Worm (Caenorhabditis elegans) whole organism, young adult: ENCODE results near the gene Y45G5AM.9.

ENCODE experiments used
- C06A6.2 ChIP-seq: fragments of 200-800 bp; sonication (Bioruptor generic); conservative IDR thresholded peaks from 2 replicates; pipeline ENCODE4 v1.3.6; 2022; ENCODE audit warnings: missing genetic modification characterization, missing compliant biosample characterization
- C17E4.6 ChIP-seq: fragments of 200-800 bp; sonication (Bioruptor generic); IDR thresholded peaks from 2 replicates; pipeline ENCODE4 v1.3.6; 2022; ENCODE audit warnings: missing genetic modification reagents, missing genetic modification characterization, missing compliant biosample characterization
- F22D6.2 ChIP-seq: sonication (generic microtip); optimal IDR thresholded peaks from 2 replicates; lab custom pipeline; 2016; ENCODE audit warnings: mild to moderate bottlenecking, missing genetic modification characterization, missing compliant biosample characterization
- F39B2.1 ChIP-seq: fragments of 200-800 bp; sonication (Bioruptor generic); IDR thresholded peaks from 2 replicates; pipeline ENCODE4 v1.3.6; 2022; ENCODE audit warnings: missing genetic modification reagents, missing genetic modification characterization, missing compliant biosample characterization
- F49E8.2 ChIP-seq: sonication (generic microtip); optimal IDR thresholded peaks from 3 replicates; lab custom pipeline; 2017; ENCODE audit warnings: missing genetic modification characterization, mild to moderate bottlenecking, missing compliant biosample characterization, antibody characterized with exemption, moderate library complexity; ENCODE audit not compliant: insufficient read depth
- F52B5.7 ChIP-seq: sonication (generic microtip); optimal IDR thresholded peaks from 2 replicates; lab custom pipeline; 2016; ENCODE audit warnings: mild to moderate bottlenecking, missing genetic modification characterization, missing compliant biosample characterization
- K11D2.4 ChIP-seq: fragments of 200-800 bp; sonication (Bioruptor generic); IDR thresholded peaks from 2 replicates; pipeline ENCODE4 v1.3.6; 2022; ENCODE audit warnings: missing genetic modification reagents, missing genetic modification characterization, missing compliant biosample characterization
- T07F8.4 ChIP-seq: sonication (generic microtip); optimal IDR thresholded peaks from 2 replicates; lab custom pipeline; 2016; ENCODE audit warnings: mild to moderate bottlenecking, missing genetic modification characterization, moderate library complexity, missing compliant biosample characterization
- Y53F4B.3 ChIP-seq: fragments of 200-800 bp; sonication (Bioruptor generic); IDR thresholded peaks from 2 replicates; pipeline ENCODE4 v1.3.6; 2022; ENCODE audit warnings: missing genetic modification reagents, missing genetic modification characterization, missing compliant biosample characterization
- ama-1 ChIP-seq, 3 experiments: fragments of 150-350 bp in 1 of 3; sonication (generic microtip) in 2 of 3; optimal IDR thresholded peaks; 2 replicates each; lab custom pipeline; 2014 to 2018; ENCODE audit warnings: missing biosample characterization in 2 of 3, missing genetic modification characterization in 2 of 3, missing genetic modification reagents in 2 of 3
- aptf-2 ChIP-seq: fragments of 200-800 bp; sonication (Bioruptor generic); conservative IDR thresholded peaks from 2 replicates; pipeline ENCODE4 v1.3.6; 2022; ENCODE audit warnings: missing genetic modification reagents, missing genetic modification characterization, missing compliant biosample characterization
- atf-7 ChIP-seq: sonication (generic microtip); optimal IDR thresholded peaks from 2 replicates; lab custom pipeline; 2017; ENCODE audit warnings: mild to moderate bottlenecking, missing genetic modification characterization, missing compliant biosample characterization
- athp-1 ChIP-seq: sonication (generic microtip); optimal IDR thresholded peaks from 2 replicates; lab custom pipeline; 2017; ENCODE audit warnings: mild to moderate bottlenecking, missing genetic modification characterization, missing compliant biosample characterization
- attf-6 ChIP-seq: fragments of 200-800 bp; sonication (Bioruptor generic); IDR thresholded peaks from 2 replicates; pipeline ENCODE4 v1.3.6; 2022; ENCODE audit warnings: missing genetic modification reagents, missing genetic modification characterization, missing compliant biosample characterization
- bed-2 ChIP-seq: fragments of 200-800 bp; sonication (Bioruptor generic); IDR thresholded peaks from 2 replicates; pipeline ENCODE4 v1.3.6; 2022; ENCODE audit warnings: missing genetic modification reagents, missing genetic modification characterization, missing compliant biosample characterization
- ceh-27 ChIP-seq: fragments of 200-800 bp; sonication (Bioruptor generic); optimal IDR thresholded peaks from 2 replicates; lab custom pipeline; 2018; ENCODE audit warnings: mild to moderate bottlenecking, missing genetic modification characterization, moderate library complexity, missing compliant biosample characterization
- ceh-40 ChIP-seq: fragments of 200-800 bp; sonication (Bioruptor generic); IDR thresholded peaks from 2 replicates; pipeline ENCODE4 v1.3.6; 2022; ENCODE audit warnings: missing genetic modification characterization, missing compliant biosample characterization
- dox-1 ChIP-seq: fragments of 200-800 bp; sonication (Bioruptor generic); IDR thresholded peaks from 2 replicates; pipeline ENCODE4 v1.3.6; 2022; ENCODE audit warnings: missing genetic modification reagents, missing genetic modification characterization, missing compliant biosample characterization
- dpl-1 ChIP-seq: fragments of 150-350 bp; optimal IDR thresholded peaks from 2 replicates; lab custom pipeline; 2014; ENCODE audit warnings: missing biosample characterization, missing genetic modification reagents, missing genetic modification characterization
- ekl-4 ChIP-seq: fragments of 200-800 bp; sonication (Bioruptor generic); IDR thresholded peaks from 2 replicates; pipeline ENCODE4 v1.3.6; 2022; ENCODE audit warnings: missing genetic modification reagents, missing genetic modification characterization, missing compliant biosample characterization
- fkh-3 ChIP-seq: sonication (generic microtip); optimal IDR thresholded peaks from 2 replicates; lab custom pipeline; 2016; ENCODE audit warnings: mild to moderate bottlenecking, missing genetic modification characterization, missing compliant biosample characterization
- gei-17 ChIP-seq: fragments of 200-800 bp; sonication (Bioruptor generic); optimal IDR thresholded peaks from 2 replicates; lab custom pipeline; 2018; ENCODE audit warnings: mild to moderate bottlenecking, missing genetic modification characterization, missing compliant biosample characterization
- let-607 ChIP-seq, 2 experiments: fragments of 200-800 bp in 1 of 2; sonication (Bioruptor generic) in 1 of 2; sonication (generic microtip) in 1 of 2; optimal IDR thresholded peaks; 2 replicates each; lab custom pipeline; 2016 to 2018; ENCODE audit warnings: mild to moderate bottlenecking in 2 of 2, missing compliant biosample characterization in 2 of 2, missing genetic modification characterization in 2 of 2, moderate library complexity in 2 of 2, missing genotype in 1 of 2
- lin-26 ChIP-seq: fragments of 200-800 bp; sonication (Bioruptor generic); IDR thresholded peaks from 2 replicates; pipeline ENCODE4 v1.3.6; 2022; ENCODE audit warnings: missing genetic modification reagents, missing genetic modification characterization, missing compliant biosample characterization
- lin-54 ChIP-seq: fragments of 200-800 bp; sonication (Bioruptor generic); optimal IDR thresholded peaks from 2 replicates; lab custom pipeline; 2018; ENCODE audit warnings: mild to moderate bottlenecking, missing genetic modification characterization, missing compliant biosample characterization
- mel-28 ChIP-seq: sonication (generic microtip); optimal IDR thresholded peaks from 2 replicates; lab custom pipeline; 2016; ENCODE audit warnings: borderline replicate concordance, mild to moderate bottlenecking, missing genetic modification characterization, missing compliant biosample characterization
- nhr-179 ChIP-seq: sonication (generic microtip); optimal IDR thresholded peaks from 2 replicates; lab custom pipeline; 2016; ENCODE audit warnings: mild to moderate bottlenecking, missing genetic modification characterization, missing compliant biosample characterization
- pha-4 ChIP-seq: fragments of 150-350 bp; sonication (generic microtip); optimal IDR thresholded peaks from 2 replicates; lab custom pipeline; 2014; ENCODE audit warnings: missing biosample characterization, missing genetic modification reagents, missing genetic modification characterization
- rcor-1 ChIP-seq: fragments of 200-800 bp; sonication (Bioruptor generic); IDR thresholded peaks from 2 replicates; pipeline ENCODE4 v1.3.6; 2022; ENCODE audit warnings: missing genetic modification reagents, missing genetic modification characterization, missing compliant biosample characterization
- repo-1 ChIP-seq: sonication (generic microtip); optimal IDR thresholded peaks from 2 replicates; lab custom pipeline; 2017; ENCODE audit warnings: mild to moderate bottlenecking, missing genetic modification characterization, missing compliant biosample characterization
- rpc-1 ChIP-seq, 2 experiments: fragments of 150-350 bp in 1 of 2; sonication (generic microtip) in 1 of 2; optimal IDR thresholded peaks; 2 replicates each; lab custom pipeline; 2014 to 2018; ENCODE audit warnings: missing biosample characterization in 1 of 2, missing genetic modification characterization in 1 of 2, missing genetic modification reagents in 1 of 2, missing genotype in 1 of 2
- sptf-2 ChIP-seq: fragments of 200-800 bp; sonication (Bioruptor generic); optimal IDR thresholded peaks from 2 replicates; lab custom pipeline; 2018; ENCODE audit warnings: mild to moderate bottlenecking, missing genetic modification characterization, missing compliant biosample characterization
- tlf-1 ChIP-seq: fragments of 200-800 bp; sonication (Bioruptor generic); optimal IDR thresholded peaks from 2 replicates; lab custom pipeline; 2018; ENCODE audit warnings: mild to moderate bottlenecking, missing genetic modification characterization, missing compliant biosample characterization
- xnd-1 ChIP-seq: sonication (generic microtip); optimal IDR thresholded peaks from 2 replicates; lab custom pipeline; 2016; ENCODE audit warnings: missing genotype, missing genetic modification reagents, missing genetic modification characterization, missing compliant biosample characterization
- ztf-25 ChIP-seq: fragments of 200-800 bp; sonication (Bioruptor generic); IDR thresholded peaks from 2 replicates; pipeline ENCODE4 v1.3.6; 2022; ENCODE audit warnings: missing genetic modification reagents, missing genetic modification characterization, missing compliant biosample characterization
- ztf-26 ChIP-seq: sonication (generic microtip); optimal IDR thresholded peaks from 2 replicates; lab custom pipeline; 2017; ENCODE audit warnings: missing genetic modification characterization, missing compliant biosample characterization
- ztf-28 ChIP-seq: fragments of 200-800 bp; sonication (Bioruptor generic); IDR thresholded peaks from 2 replicates; pipeline ENCODE4 v1.3.6; 2022; ENCODE audit warnings: missing genetic modification reagents, missing genetic modification characterization, missing compliant biosample characterization

The Y45G5AM.9 gene

ce11 chrV:4242431-4242830, 48.0 kb upstream of the Y45G5AM.9 start, which contains the start of gene srt-12:
Gene srt-12 (minus strand): TSS chrV:4242531.
- no peak for TF ChIP-seq K11D2.4
- TF ChIP-seq mel-28 (tag; lab: Kevin White, UChicago), result no peak
- no peak for TF ChIP-seq F22D6.2 (tag; lab: Kevin White, UChicago)
- TF ChIP-seq atf-7, result no peak

ce11 chrV:4241555-4241954, 47.1 kb upstream of the Y45G5AM.9 start:
- TF ChIP-seq F49E8.2 (tag; lab: Kevin White, UChicago) (no peak), fkh-3 (no peak), aptf-2 (GFP tag; lab: Robert Waterston, UW) (no peak), tlf-1 (GFP tag; lab: Kevin White, UChicago) (no peak), let-607 (tag; optimal IDR thresholded peaks at IDR 0.05; lab: Kevin White, UChicago) (no peak), atf-7 (no peak), ama-1 (optimal IDR thresholded peaks at IDR 0.05; lab: Kevin White, UChicago) (no peak), ama-1 (GFP tag; optimal IDR thresholded peaks at IDR 0.05; lab: Kevin White, UChicago) (no peak), F22D6.2 (tag; lab: Kevin White, UChicago) (no peak), lin-54 (GFP tag; lab: Kevin White, UChicago) (no peak), F39B2.1 (no peak), sptf-2 (GFP tag; lab: Kevin White, UChicago) (no peak), rcor-1 (GFP tag; lab: Robert Waterston, UW) (no peak), Y53F4B.3 (GFP tag; lab: Robert Waterston, UW) (no peak), bed-2 (GFP tag; lab: Robert Waterston, UW) (no peak), repo-1 (no peak), C17E4.6 (GFP tag; lab: Robert Waterston, UW) (no peak), C06A6.2 (no peak)

ce11 chrV:4240292-4240691, 45.9 kb upstream of the Y45G5AM.9 start, which contains the start of gene srh-204:
Gene srh-204 (minus strand): TSS chrV:4240392.
- no peak for TF ChIP-seq ceh-40 (GFP tag; lab: Robert Waterston, UW)
- no peak for TF ChIP-seq dpl-1 (GFP tag; lab: Kevin White, UChicago)
- no peak for TF ChIP-seq nhr-179 (tag; lab: Kevin White, UChicago)
- TF ChIP-seq ztf-25 (GFP tag; lab: Robert Waterston, UW), result no peak
- no peak for TF ChIP-seq lin-54 (GFP tag; lab: Kevin White, UChicago)
- no peak for TF ChIP-seq ekl-4 (GFP tag; lab: Robert Waterston, UW)
- no peak for TF ChIP-seq attf-6 (GFP tag; lab: Robert Waterston, UW)
- no peak for TF ChIP-seq F52B5.7
- no peak for TF ChIP-seq ztf-28 (GFP tag; lab: Robert Waterston, UW)
- no peak for TF ChIP-seq lin-26 (GFP tag; lab: Robert Waterston, UW)
- TF ChIP-seq xnd-1 (tag; lab: Kevin White, UChicago), result no peak
- TF ChIP-seq rpc-1 (optimal IDR thresholded peaks at IDR 0.05; lab: Kevin White, UChicago), result no peak
- TF ChIP-seq rpc-1 (tag; optimal IDR thresholded peaks at IDR 0.05; lab: Kevin White, UChicago), result no peak
- no peak for TF ChIP-seq athp-1 (tag; lab: Kevin White, UChicago)
- TF ChIP-seq pha-4 (tag; lab: Kevin White, UChicago), result no peak
- TF ChIP-seq T07F8.4 (tag; lab: Kevin White, UChicago), result no peak

- TF ChIP-seq dpl-1 (GFP tag; lab: Kevin White, UChicago) (no peak), C06A6.2 (no peak), gei-17 (no peak), ceh-27 (no peak), ceh-40 (GFP tag; lab: Robert Waterston, UW) (no peak), dox-1 (GFP tag; lab: Robert Waterston, UW) (no peak), ztf-26 (no peak)
Observed at ce11 chrV:4236118-4236517, 41.7 kb upstream of the Y45G5AM.9 start, which contains the start of gene nlp-13. Gene nlp-13 (plus strand): TSS chrV:4236418.
